Worm (Caenorhabditis elegans): ENCODE measurements around the gene F01G12.18.

DNA sequence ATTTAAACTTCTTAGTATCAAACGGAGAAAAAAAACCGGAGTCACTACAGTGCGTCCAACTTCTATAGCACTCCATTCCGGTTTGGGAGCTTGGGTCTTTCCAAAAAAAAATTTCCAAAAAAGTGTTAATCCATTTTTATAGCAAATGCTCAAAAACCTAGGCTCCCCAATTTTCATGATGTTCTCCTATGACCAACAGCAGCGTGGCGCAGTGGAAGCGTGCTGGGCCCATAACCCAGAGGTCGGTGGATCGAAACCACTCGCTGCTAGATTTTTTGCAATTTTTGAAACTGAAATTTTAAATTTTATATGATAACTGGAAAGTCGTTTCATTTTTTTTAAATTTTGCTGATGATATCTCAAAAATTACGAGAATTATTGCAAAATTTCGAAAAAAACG, 42.7 kb upstream of the F01G12.18 start:
- no peak for TF ChIP-seq sea-1 (GFP tag; conservative IDR thresholded peaks at IDR 0.05)
- TF ChIP-seq ama-1 (optimal IDR thresholded peaks at IDR 0.05), result no peak

Data from whole organism, early embryonic.